Worm (Caenorhabditis elegans) whole organism, early embryonic: ENCODE results near the gene R02D5.7.

Experiments
- B0310.2 ChIP-seq: sonication (generic microtip); optimal IDR thresholded peaks from 2 replicates; lab custom pipeline; 2016; ENCODE audit warnings: mild to moderate bottlenecking, missing genetic modification characterization, missing compliant biosample characterization
- F13C5.2 ChIP-seq: sonication (generic microtip); optimal IDR thresholded peaks from 2 replicates; lab custom pipeline; 2017; ENCODE audit warnings: mild to moderate bottlenecking, missing genetic modification characterization, inconsistent platforms, missing compliant biosample characterization
- aly-1 ChIP-seq: sonication (generic microtip); optimal IDR thresholded peaks from 2 replicates; lab custom pipeline; 2016; ENCODE audit warnings: missing genetic modification characterization, missing compliant biosample characterization
- ama-1 ChIP-seq: fragments of 150-350 bp; optimal IDR thresholded peaks from 2 replicates; lab custom pipeline; 2014
- ceh-13 ChIP-seq: fragments of 200-800 bp; sonication (Bioruptor generic); optimal IDR thresholded peaks from 2 replicates; lab custom pipeline; 2018; ENCODE audit warnings: mild to moderate bottlenecking, missing genetic modification characterization, missing compliant biosample characterization
- ceh-36 ChIP-seq: sonication (generic microtip); optimal IDR thresholded peaks from 2 replicates; lab custom pipeline; 2016; ENCODE audit warnings: missing genetic modification characterization, inconsistent platforms, missing compliant biosample characterization
- ets-7 ChIP-seq: sonication (generic microtip); optimal IDR thresholded peaks from 2 replicates; lab custom pipeline; 2016; ENCODE audit warnings: missing genotype, missing genetic modification characterization, missing compliant biosample characterization
- flt-1 ChIP-seq: fragments of 200-800 bp; sonication (Bioruptor generic); IDR thresholded peaks from 2 replicates; pipeline ENCODE4 v1.3.6; 2022; ENCODE audit warnings: missing genetic modification characterization, missing compliant biosample characterization
- hmbx-1 ChIP-seq: sonication (generic microtip); optimal IDR thresholded peaks from 2 replicates; lab custom pipeline; 2016; ENCODE audit warnings: mild to moderate bottlenecking, missing genetic modification characterization, missing compliant biosample characterization
- hmg-4 ChIP-seq: fragments of 200-800 bp; sonication (Bioruptor generic); optimal IDR thresholded peaks from 2 replicates; lab custom pipeline; 2018; ENCODE audit warnings: mild to moderate bottlenecking, missing genetic modification characterization, missing compliant biosample characterization
- hnd-1 ChIP-seq: sonication (generic microtip); optimal IDR thresholded peaks from 2 replicates; lab custom pipeline; 2016; ENCODE audit warnings: missing genetic modification characterization, missing compliant biosample characterization
- pes-1 ChIP-seq: fragments of 200-800 bp; sonication (Bioruptor generic); IDR thresholded peaks from 2 replicates; pipeline ENCODE4 v1.3.6; 2022; ENCODE audit warnings: missing genetic modification reagents, missing genetic modification characterization, missing compliant biosample characterization
- scrt-1 ChIP-seq: fragments of 200-800 bp; sonication (Bioruptor generic); IDR thresholded peaks from 2 replicates; pipeline ENCODE4 v1.3.6; 2022; ENCODE audit warnings: missing genetic modification characterization, missing compliant biosample characterization
- sea-1 ChIP-seq: fragments of 200-800 bp; sonication (Bioruptor generic); conservative IDR thresholded peaks from 2 replicates; pipeline ENCODE4 v1.3.6; 2022; ENCODE audit warnings: missing genetic modification characterization, missing compliant biosample characterization
- tbx-11 ChIP-seq: fragments of 200-800 bp; sonication (Bioruptor generic); IDR thresholded peaks from 2 replicates; pipeline ENCODE4 v1.3.6; 2022; ENCODE audit warnings: missing genetic modification characterization, missing compliant biosample characterization
- tbx-37 ChIP-seq: fragments of 200-800 bp; sonication (Bioruptor generic); conservative IDR thresholded peaks from 2 replicates; pipeline ENCODE4 v1.3.6; 2022; ENCODE audit warnings: missing genetic modification reagents, missing genetic modification characterization, missing compliant biosample characterization
- tra-4 ChIP-seq: sonication (generic microtip); optimal IDR thresholded peaks from 2 replicates; lab custom pipeline; 2017; ENCODE audit warnings: missing genetic modification characterization, missing compliant biosample characterization

The R02D5.7 gene

DNA sequence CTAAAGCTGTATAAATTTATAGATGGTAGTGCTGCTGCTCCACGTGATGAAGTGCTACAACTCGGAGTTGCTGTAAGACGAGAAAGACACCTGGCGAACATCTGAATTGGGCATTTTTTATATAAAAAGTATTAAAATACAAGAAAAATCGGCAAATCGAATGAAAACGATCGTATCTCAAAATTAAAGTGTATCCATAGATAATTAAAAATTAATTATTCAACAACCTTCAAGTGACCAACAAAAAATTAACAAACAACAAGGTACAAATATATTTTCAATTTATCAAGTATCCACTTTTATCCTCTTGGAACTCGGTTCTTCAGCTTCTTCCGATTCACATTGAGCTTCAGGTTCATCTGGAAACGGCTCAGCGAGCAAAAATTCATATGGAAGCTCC, 38.0 kb upstream of the R02D5.7 start, which contains the start of gene R02D5.8:
R02D5.8 (minus strand) TSS at position 101 of the 400 bp plus-strand sequence.
- no peak for TF ChIP-seq hmbx-1
- TF ChIP-seq hmg-4 (GFP tag; lab: Kevin White, UChicago), result no peak
- no peak for TF ChIP-seq tra-4
- TF ChIP-seq tbx-11 (GFP tag; lab: Robert Waterston, UW), result no peak
- TF ChIP-seq B0310.2 (tag; lab: Kevin White, UChicago), result no peak
- TF ChIP-seq aly-1 (tag; lab: Kevin White, UChicago), result no peak
- TF ChIP-seq sea-1 (GFP tag; lab: Robert Waterston, UW), result no peak
- no peak for TF ChIP-seq ceh-13 (GFP tag; lab: Kevin White, UChicago)

DNA sequence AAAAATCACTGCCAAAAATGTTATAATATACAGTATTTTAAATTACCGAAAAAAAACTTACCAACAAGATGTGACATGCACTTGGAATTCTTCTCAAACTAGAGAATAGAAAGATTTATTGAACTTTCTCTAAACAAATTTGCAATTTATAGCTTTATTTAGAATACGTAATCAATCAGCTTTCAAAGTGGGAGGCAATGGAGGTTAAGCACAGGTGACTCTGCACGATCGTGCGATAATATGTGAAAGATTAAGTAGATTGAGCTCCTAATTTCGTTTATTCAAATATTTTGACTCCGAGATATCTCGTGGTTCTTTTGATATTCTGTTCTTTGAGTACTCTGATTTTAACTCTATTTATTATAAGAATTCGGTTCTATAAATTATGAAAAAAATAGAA, 36.7 kb upstream of the R02D5.7 start, which contains the start of gene R02D5.6:
R02D5.6 (minus strand) TSS at position 101 of the 400 bp plus-strand sequence.
- TF ChIP-seq sea-1 (GFP tag; lab: Robert Waterston, UW) (no peak), ets-7 (no peak), tbx-37 (GFP tag; lab: Robert Waterston, UW) (no peak), F13C5.2 (tag; lab: Kevin White, UChicago) (no peak), scrt-1 (GFP tag; lab: Robert Waterston, UW) (no peak), pes-1 (GFP tag; lab: Robert Waterston, UW) (no peak), aly-1 (tag; lab: Kevin White, UChicago) (no peak), hmbx-1 (no peak), ceh-36 (tag; lab: Kevin White, UChicago) (no peak), ama-1 (lab: Kevin White, UChicago) (no peak), tbx-11 (GFP tag; lab: Robert Waterston, UW) (no peak), hmg-4 (GFP tag; lab: Kevin White, UChicago) (no peak), flt-1 (GFP tag; lab: Robert Waterston, UW) (no peak), ceh-13 (GFP tag; lab: Kevin White, UChicago) (no peak), hnd-1 (tag; lab: Kevin White, UChicago) (no peak), tra-4 (no peak), B0310.2 (tag; lab: Kevin White, UChicago) (no peak)

DNA sequence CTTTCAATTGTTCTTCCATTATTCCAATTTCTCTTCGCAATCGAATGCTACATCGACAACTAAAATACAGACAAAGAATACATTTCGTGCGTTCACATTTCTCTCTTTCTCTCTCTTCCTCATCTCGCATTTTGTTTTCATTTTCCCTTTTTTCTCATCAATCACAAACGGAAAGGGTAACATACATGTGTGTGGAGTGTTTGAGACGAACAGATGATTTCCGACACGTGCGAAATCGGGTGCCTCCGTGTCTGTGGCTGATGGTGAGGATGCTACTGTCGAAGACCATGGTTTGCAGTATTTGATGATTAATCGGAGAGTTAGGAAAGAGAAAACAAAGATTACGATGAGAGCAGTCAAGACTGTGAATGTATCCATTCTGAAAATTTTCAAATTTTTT, 29.4 kb upstream of the R02D5.7 start, which contains the start of gene R02D5.9:
R02D5.9 (minus strand) TSS at position 378 of the 400 bp plus-strand sequence.
- TF ChIP-seq tbx-11 (GFP tag; lab: Robert Waterston, UW) (no peak), hnd-1 (tag; lab: Kevin White, UChicago) (no peak), flt-1 (GFP tag; lab: Robert Waterston, UW) (no peak), ets-7 (no peak), pes-1 (GFP tag; lab: Robert Waterston, UW) (no peak), tra-4 (no peak)

DNA sequence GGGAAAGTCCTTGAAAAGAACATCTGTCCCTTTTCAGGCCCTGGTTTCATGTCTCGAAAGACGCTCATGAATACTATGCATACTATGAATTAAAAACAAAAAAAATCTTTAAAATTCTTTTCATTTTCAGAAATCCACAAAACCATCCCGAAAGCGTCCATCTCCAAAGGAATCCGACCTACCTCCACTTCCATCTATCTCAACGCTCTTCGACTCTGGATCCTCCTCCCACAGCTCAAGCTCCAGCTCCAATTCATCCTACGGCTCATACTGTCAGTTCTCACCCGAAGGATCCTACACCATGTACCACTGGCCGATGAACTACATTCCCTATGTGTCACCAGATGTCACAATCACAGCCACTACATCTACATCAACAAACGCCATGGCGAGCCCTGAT, 27.3 kb upstream of the R02D5.7 start:
- TF ChIP-seq pes-1 (GFP tag; lab: Robert Waterston, UW) (no peak), scrt-1 (GFP tag; lab: Robert Waterston, UW) (no peak), tbx-37 (GFP tag; lab: Robert Waterston, UW) (no peak)

DNA sequence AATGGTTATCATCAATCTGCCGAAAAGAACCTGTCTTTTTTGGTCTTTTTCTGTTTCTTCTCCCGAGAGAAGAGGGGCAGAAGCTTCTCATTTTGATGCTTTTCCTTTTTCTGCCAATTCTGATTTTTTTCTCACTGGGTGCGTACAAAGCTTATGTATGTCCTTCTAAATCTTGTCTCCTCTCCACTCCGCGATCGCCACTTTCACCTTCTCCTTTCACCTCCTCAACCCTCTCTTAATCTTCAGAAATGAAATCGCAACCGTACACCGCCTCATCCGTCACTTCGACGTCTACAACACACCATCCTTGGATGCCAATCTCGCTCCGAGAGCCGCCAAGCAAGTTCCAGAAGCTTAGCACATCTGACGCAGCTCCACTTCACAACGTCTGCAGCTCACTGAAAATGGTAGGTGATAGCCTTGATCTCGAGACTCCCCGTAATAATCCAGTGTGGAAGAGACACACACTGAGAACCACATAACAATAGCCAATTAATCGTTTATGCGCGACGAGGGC, 26.8 kb upstream of the R02D5.7 start, which contains the start of gene R02D5.1:
R02D5.1 (plus strand) TSS at position 245 of the 517 bp plus-strand sequence.
- no peak for TF ChIP-seq flt-1 (GFP tag; lab: Robert Waterston, UW)
- TF ChIP-seq hmg-4 (GFP tag; lab: Kevin White, UChicago), result peak; percentile 21

DNA sequence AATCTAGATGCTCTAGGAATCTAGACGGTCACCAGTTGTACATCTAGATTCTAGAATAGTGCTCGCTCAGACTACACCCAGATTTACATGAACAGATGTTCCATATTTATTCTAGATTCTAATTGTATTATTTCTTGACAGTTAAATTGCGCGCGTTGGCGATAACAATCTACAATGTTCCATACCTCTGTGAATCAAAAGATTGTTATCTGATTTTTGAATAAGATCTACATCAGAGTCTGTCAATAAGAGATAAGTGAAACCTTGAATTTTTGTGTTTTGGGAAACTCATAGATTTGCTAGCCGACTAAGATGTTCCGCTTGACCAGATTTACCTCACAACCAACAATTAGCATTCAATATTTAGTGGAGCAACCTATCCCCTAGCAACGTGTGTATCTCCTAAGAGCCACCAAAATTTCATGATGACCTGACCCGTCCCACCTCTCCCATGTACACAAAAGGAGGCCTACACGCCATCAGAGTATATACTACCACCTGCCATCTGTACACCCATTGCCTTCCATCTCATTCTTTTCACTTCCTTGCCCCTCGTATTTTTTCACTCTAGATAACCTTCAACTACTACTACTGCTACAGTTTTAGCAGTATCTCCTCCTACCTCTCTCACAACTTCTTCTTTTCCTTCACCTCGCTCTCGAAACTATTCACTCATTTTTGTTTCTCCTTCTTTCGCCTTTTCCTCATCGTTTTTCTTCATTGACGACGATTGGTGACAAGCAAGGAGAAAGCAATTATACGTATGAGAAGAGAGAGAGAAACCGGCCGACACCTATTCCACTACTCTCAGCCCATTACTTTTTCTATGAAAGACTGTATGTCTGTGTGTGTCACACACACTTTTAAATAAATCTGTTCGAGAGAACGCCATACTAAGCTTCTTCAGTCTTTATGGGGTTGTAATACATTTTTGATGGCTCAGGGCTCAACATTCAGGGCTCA, 25.7 kb upstream of the R02D5.7 start:
- TF ChIP-seq ets-7 (no peak), sea-1 (GFP tag; lab: Robert Waterston, UW) (no peak), hmbx-1 (no peak), ceh-36 (tag; lab: Kevin White, UChicago) (no peak), hnd-1 (tag; lab: Kevin White, UChicago) (no peak), tbx-37 (GFP tag; lab: Robert Waterston, UW) (no peak), pes-1 (GFP tag; lab: Robert Waterston, UW) (no peak), tra-4 (no peak), scrt-1 (GFP tag; lab: Robert Waterston, UW) (no peak), flt-1 (GFP tag; lab: Robert Waterston, UW) (no peak), ama-1 (lab: Kevin White, UChicago) (no peak), hmg-4 (GFP tag; lab: Kevin White, UChicago) (no peak), aly-1 (tag; lab: Kevin White, UChicago) (no peak), ceh-13 (GFP tag; lab: Kevin White, UChicago) (no peak), B0310.2 (tag; lab: Kevin White, UChicago) (no peak), F13C5.2 (tag; lab: Kevin White, UChicago) (no peak), tbx-11 (GFP tag; lab: Robert Waterston, UW) (no peak)

DNA sequence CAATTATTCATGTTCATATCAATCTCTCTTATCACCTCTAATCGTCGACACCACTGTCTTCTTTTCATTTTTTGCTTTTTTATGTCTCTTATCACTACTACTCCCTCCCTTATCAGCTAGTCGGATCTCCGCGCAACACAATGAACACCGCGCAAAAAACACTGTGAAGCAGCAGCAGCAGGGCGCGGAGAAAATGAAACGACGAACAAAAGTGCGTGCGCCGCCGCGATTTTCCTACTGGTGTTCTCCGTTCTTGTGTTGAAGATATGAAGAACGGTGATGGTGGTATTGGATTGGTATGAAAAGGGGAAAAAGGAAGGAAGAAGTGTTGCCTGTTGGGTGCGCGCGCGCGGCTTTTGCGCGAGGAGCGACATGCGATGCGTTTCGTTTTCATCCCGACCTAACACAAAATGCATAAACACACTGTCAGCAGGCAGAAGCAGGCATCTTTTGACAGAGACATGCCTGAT, 24.5 kb upstream of the R02D5.7 start:
- peak; percentile 68 for TF ChIP-seq hmg-4 (GFP tag; lab: Kevin White, UChicago)
- no peak for TF ChIP-seq pes-1 (GFP tag; lab: Robert Waterston, UW)
- no peak for TF ChIP-seq ama-1 (lab: Kevin White, UChicago)
- no peak for TF ChIP-seq scrt-1 (GFP tag; lab: Robert Waterston, UW)
- TF ChIP-seq ceh-36 (tag; lab: Kevin White, UChicago), result no peak
